Fruit fly (Drosophila melanogaster): Measurements from ENCODE around the gene CG31465.
A peak's percentile ranks its signal among the peaks of the same experiment; 100 is the strongest.

CG31465 gene

dm6 chr3R:21839636-21840035 lies 41.0 kb upstream of the CG31465 start (continued):
- TF ChIP-seq CG10959 (GFP tag; IDR thresholded peaks at IDR 0.05): no peak
- TF ChIP-seq tna (GFP tag; IDR thresholded peaks at IDR 0.05; ENCODE audit: partially characterized antibody): no peak
- no peak for TF ChIP-seq Ets65A (GFP tag)
- TF ChIP-seq luna (GFP tag; optimal IDR thresholded peaks at IDR 0.05): no peak
- no peak for TF ChIP-seq CG3847 (GFP tag; IDR thresholded peaks at IDR 0.05)
- TF ChIP-seq CG12659 (GFP tag; optimal IDR thresholded peaks at IDR 0.05): peak; percentile 11
- no peak for TF ChIP-seq psq (GFP tag; optimal IDR thresholded peaks at IDR 0.05)
- peak; percentile 35 for TF ChIP-seq CG17829 (tag; optimal IDR thresholded peaks at IDR 0.05)
- TF ChIP-seq Hmx (GFP tag; optimal IDR thresholded peaks at IDR 0.05): no peak
- TF ChIP-seq CG6683 (GFP tag; optimal IDR thresholded peaks at IDR 0.05): no peak
- no peak for TF ChIP-seq fu2 (GFP tag; optimal IDR thresholded peaks at IDR 0.05)
- no peak for TF ChIP-seq CG9215 (GFP tag; IDR thresholded peaks at IDR 0.05)
- TF ChIP-seq Nf-YA (GFP tag; IDR thresholded peaks at IDR 0.05): no peak
- no peak for TF ChIP-seq Mrtf (GFP tag; IDR thresholded peaks at IDR 0.05)
- TF ChIP-seq CG4282 (GFP tag; optimal IDR thresholded peaks at IDR 0.05): no peak
- TF ChIP-seq tgo (GFP tag; IDR thresholded peaks at IDR 0.05): no peak
- no peak for TF ChIP-seq lbe (GFP tag; optimal IDR thresholded peaks at IDR 0.05)
- TF ChIP-seq Xrp1 (GFP tag; IDR thresholded peaks at IDR 0.05): peak; percentile 12; the same call in 1 of the 2 replicates
- no peak for TF ChIP-seq CG6272 (GFP tag; IDR thresholded peaks at IDR 0.05)
- no peak for TF ChIP-seq CG11695 (GFP tag; IDR thresholded peaks at IDR 0.05)
- TF ChIP-seq CG1603 (tag; optimal IDR thresholded peaks at IDR 0.05): no peak
- TF ChIP-seq CG11504 (tag; optimal IDR thresholded peaks at IDR 0.05): peak; percentile 75
- no peak for TF ChIP-seq CG8478 (optimal IDR thresholded peaks at IDR 0.05)
- TF ChIP-seq MESR4 (GFP tag; optimal IDR thresholded peaks at IDR 0.05): no peak
- no peak for TF ChIP-seq knrl (GFP tag; IDR thresholded peaks at IDR 0.05; ENCODE audit: partially characterized antibody)
- peak; percentile 54 for TF ChIP-seq CG31441 (GFP tag; IDR thresholded peaks at IDR 0.05)
- no peak for TF ChIP-seq Xbp1 (GFP tag; optimal IDR thresholded peaks at IDR 0.05)
- no peak for TF ChIP-seq cato (GFP tag; optimal IDR thresholded peaks at IDR 0.05; ENCODE audit: borderline replicate concordance)
- TF ChIP-seq ERR (GFP tag; optimal IDR thresholded peaks at IDR 0.05): no peak
- TF ChIP-seq CG8359 (GFP tag; optimal IDR thresholded peaks at IDR 0.05; ENCODE audit: borderline replicate concordance): no peak
- TF ChIP-seq CG18476 (GFP tag; optimal IDR thresholded peaks at IDR 0.05): no peak
- no peak for TF ChIP-seq CG15601 (tag; optimal IDR thresholded peaks at IDR 0.05)
- TF ChIP-seq CG5953 (GFP tag; IDR thresholded peaks at IDR 0.05): no peak
- no peak for TF ChIP-seq CG15011 (GFP tag; optimal IDR thresholded peaks at IDR 0.05)
- TF ChIP-seq inv (GFP tag; IDR thresholded peaks at IDR 0.05; ENCODE audit: partially characterized antibody): no peak
- TF ChIP-seq Lhr (GFP tag; optimal IDR thresholded peaks at IDR 0.05): no peak
- TF ChIP-seq CG11085 (GFP tag; IDR thresholded peaks at IDR 0.05): no peak
- TF ChIP-seq sob (GFP tag; IDR thresholded peaks at IDR 0.05): no peak
- no peak for TF ChIP-seq pros (GFP tag; optimal IDR thresholded peaks at IDR 0.05)
- TF ChIP-seq chif (GFP tag; optimal IDR thresholded peaks at IDR 0.05): no peak
- TF ChIP-seq CG8281 (tag; optimal IDR thresholded peaks at IDR 0.05): no peak
- TF ChIP-seq nmo (GFP tag; optimal IDR thresholded peaks at IDR 0.05): peak; percentile 20
- no peak for TF ChIP-seq Trl (optimal IDR thresholded peaks at IDR 0.05)
- no peak for TF ChIP-seq Trl (GFP tag; optimal IDR thresholded peaks at IDR 0.05)
- TF ChIP-seq maf-S (GFP tag; optimal IDR thresholded peaks at IDR 0.05): no peak
- no peak for TF ChIP-seq hbn (GFP tag; IDR thresholded peaks at IDR 0.05; ENCODE audit: partially characterized antibody)
- TF ChIP-seq chm (GFP tag; IDR thresholded peaks at IDR 0.05): no peak
- no peak for TF ChIP-seq zfh1 (GFP tag; IDR thresholded peaks at IDR 0.05)
- peak; percentile 7 for TF ChIP-seq caup (GFP tag; optimal IDR thresholded peaks at IDR 0.05; ENCODE audit: severe bottlenecking)
- TF ChIP-seq CG7745 (tag; optimal IDR thresholded peaks at IDR 0.05): no peak
- TF ChIP-seq CG15269 (tag; optimal IDR thresholded peaks at IDR 0.05): peak; percentile 38
- TF ChIP-seq CG8944 (GFP tag; optimal IDR thresholded peaks at IDR 0.05): no peak
